Worm (Caenorhabditis elegans) whole organism, midembryonic: Measurements from ENCODE around the gene mct-4.

Source experiments
- T22C8.4 ChIP-seq: fragments of 200-800 bp; sonication (Bioruptor generic); IDR thresholded peaks from 2 replicates; pipeline ENCODE4 v1.3.6; 2022; ENCODE audit warnings: missing genetic modification characterization, missing compliant biosample characterization
- cog-1 ChIP-seq: sonication (generic microtip); optimal IDR thresholded peaks from 2 replicates; lab custom pipeline; 2016; ENCODE audit warnings: missing genetic modification characterization, missing compliant biosample characterization
- flt-1 ChIP-seq: fragments of 200-800 bp; sonication (Bioruptor generic); IDR thresholded peaks from 2 replicates; pipeline ENCODE4 v1.3.6; 2022; ENCODE audit warnings: missing genetic modification characterization, missing compliant biosample characterization
- klf-2 ChIP-seq: fragments of 200-800 bp; sonication (Bioruptor generic); conservative IDR thresholded peaks from 2 replicates; pipeline ENCODE4 v1.3.6; 2022; ENCODE audit warnings: missing genetic modification reagents, missing genetic modification characterization, missing compliant biosample characterization
- med-1 ChIP-seq: sonication (generic microtip); optimal IDR thresholded peaks from 2 replicates; lab custom pipeline; 2017; ENCODE audit warnings: missing genetic modification characterization, mild to moderate bottlenecking, missing compliant biosample characterization, antibody characterized with exemption, missing genetic modification reagents; ENCODE audit not compliant: insufficient read depth
- ref-1 ChIP-seq: fragments of 200-800 bp; sonication (Bioruptor generic); conservative IDR thresholded peaks from 2 replicates; pipeline ENCODE4 v1.3.6; 2022; ENCODE audit warnings: missing genetic modification reagents, missing genetic modification characterization, missing compliant biosample characterization
- tab-1 ChIP-seq: fragments of 200-800 bp; sonication (Bioruptor generic); IDR thresholded peaks from 2 replicates; pipeline ENCODE4 v1.3.6; 2022; ENCODE audit warnings: missing genetic modification characterization, missing compliant biosample characterization
- ztf-23 ChIP-seq: fragments of 200-800 bp; sonication (Bioruptor generic); IDR thresholded peaks from 2 replicates; pipeline ENCODE4 v1.3.6; 2022; ENCODE audit warnings: missing genetic modification reagents, missing genetic modification characterization, missing compliant biosample characterization
- ztf-29 ChIP-seq: fragments of 200-800 bp; sonication (Bioruptor generic); IDR thresholded peaks from 2 replicates; pipeline ENCODE4 v1.3.6; 2022; ENCODE audit warnings: missing genetic modification reagents, missing genetic modification characterization, missing compliant biosample characterization

The mct-4 gene

DNA sequence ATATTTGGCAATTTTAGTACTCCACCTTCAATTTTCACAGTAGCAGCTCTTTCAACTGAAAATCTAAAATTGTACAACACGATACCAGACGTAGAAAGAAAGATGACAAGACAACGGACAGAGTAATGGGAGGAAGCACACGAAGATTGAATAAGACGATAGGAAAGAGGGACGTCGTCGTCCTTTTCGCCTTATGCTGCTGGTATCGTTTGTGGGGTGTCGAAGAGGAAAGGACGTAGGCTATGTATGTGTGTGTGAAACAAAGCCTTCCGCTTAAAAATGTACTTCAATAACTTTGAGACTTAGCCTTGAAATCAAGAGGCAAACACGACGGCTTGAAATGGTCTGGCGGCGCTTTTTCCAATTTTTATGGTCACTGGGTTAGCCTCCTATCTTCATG is 56.8 kb downstream of the mct-4 start:
- TF ChIP-seq T22C8.4 (GFP tag; lab: Robert Waterston, UW) (no peak), tab-1 (GFP tag; lab: Robert Waterston, UW) (no peak), ztf-23 (GFP tag; lab: Robert Waterston, UW) (no peak), cog-1 (tag; lab: Kevin White, UChicago) (no peak), klf-2 (GFP tag; lab: Robert Waterston, UW) (no peak), ztf-29 (no peak), flt-1 (no peak), ref-1 (GFP tag; lab: Robert Waterston, UW) (no peak), med-1 (no peak)
